Worm (Caenorhabditis elegans): ENCODE data around the gene nas-23.

Gene nas-23

ce11 chrII:7528210-7528609 is 34.7 kb upstream of the nas-23 start (continued):
- TF ChIP-seq ztf-25 (GFP tag; IDR thresholded peaks at IDR 0.05) (no peak), ama-1 (optimal IDR thresholded peaks at IDR 0.05) (no peak), ama-1 (GFP tag; optimal IDR thresholded peaks at IDR 0.05) (no peak), ceh-40 (GFP tag; IDR thresholded peaks at IDR 0.05) (0 out of 2 replicates have a peak, but pooled peaks have one; percentile 32), ztf-28 (GFP tag; IDR thresholded peaks at IDR 0.05) (no peak), let-607 (tag; optimal IDR thresholded peaks at IDR 0.05) (peak in 1 of 2 experiments; percentile 62), aptf-3 (GFP tag; IDR thresholded peaks at IDR 0.05) (no peak), lag-1 (GFP tag; IDR thresholded peaks at IDR 0.05) (no peak), snpc-4 (GFP tag; optimal IDR thresholded peaks at IDR 0.05) (no peak), snpc-4 (tag; optimal IDR thresholded peaks at IDR 0.05) (no peak), C06A6.2 (GFP tag; conservative IDR thresholded peaks at IDR 0.05) (peak; percentile 69; the same call in 1 of the 2 replicates), atf-7 (tag; optimal IDR thresholded peaks at IDR 0.05) (peak; percentile 88), aptf-2 (GFP tag; conservative IDR thresholded peaks at IDR 0.05) (no peak), cebp-2 (GFP tag; IDR thresholded peaks at IDR 0.05) (no peak), madf-3 (GFP tag; IDR thresholded peaks at IDR 0.05) (no peak), hrde-1 (tag; optimal IDR thresholded peaks at IDR 0.05; ENCODE audit: borderline replicate concordance) (no peak), ceh-58 (GFP tag; IDR thresholded peaks at IDR 0.05) (no peak), attf-5 (GFP tag; optimal IDR thresholded peaks at IDR 0.05) (peak; percentile 46), unc-130 (GFP tag; optimal IDR thresholded peaks at IDR 0.05) (no peak), mel-28 (tag; optimal IDR thresholded peaks at IDR 0.05; ENCODE audit: borderline replicate concordance) (no peak), tbp1 (GFP tag; optimal IDR thresholded peaks at IDR 0.05) (no peak), F57A8.1 (GFP tag; optimal IDR thresholded peaks at IDR 0.05) (no peak), cebp-1 (GFP tag; IDR thresholded peaks at IDR 0.05) (no peak), cebp-1 (tag; optimal IDR thresholded peaks at IDR 0.05) (no peak), rec-8 (tag; optimal IDR thresholded peaks at IDR 0.05) (no peak), ceh-27 (GFP tag; optimal IDR thresholded peaks at IDR 0.05) (no peak), F57C9.4 (tag; optimal IDR thresholded peaks at IDR 0.05) (no peak), egl-44 (GFP tag; IDR thresholded peaks at IDR 0.05) (peak; percentile 46; the same call in 1 of the 2 replicates), dox-1 (GFP tag; IDR thresholded peaks at IDR 0.05) (no peak), pbrm-1 (GFP tag; IDR thresholded peaks at IDR 0.05) (0 out of 2 replicates have a peak, but pooled peaks have one; percentile 23), B0336.3 (GFP tag; IDR thresholded peaks at IDR 0.05) (no peak), madf-10 (tag; optimal IDR thresholded peaks at IDR 0.05) (no peak), bed-1 (GFP tag; IDR thresholded peaks at IDR 0.05) (no peak), egl-18 (GFP tag; IDR thresholded peaks at IDR 0.05) (no peak), Y67H2A.10 (GFP tag; conservative IDR thresholded peaks at IDR 0.05) (no peak), lin-54 (GFP tag; optimal IDR thresholded peaks at IDR 0.05) (no peak), madf-6 (GFP tag; IDR thresholded peaks at IDR 0.05) (no peak), Y56A3A.18 (GFP tag; IDR thresholded peaks at IDR 0.05) (no peak), Y79H2A.3 (GFP tag; conservative IDR thresholded peaks at IDR 0.05) (no peak), athp-1 (tag; optimal IDR thresholded peaks at IDR 0.05) (no peak), tlf-1 (GFP tag; optimal IDR thresholded peaks at IDR 0.05) (peak; percentile 61), ceh-91 (GFP tag; IDR thresholded peaks at IDR 0.05) (no peak), mxl-1 (tag; optimal IDR thresholded peaks at IDR 0.05) (no peak), lin-40 (tag; optimal IDR thresholded peaks at IDR 0.05) (no peak), mes-4 (tag; optimal IDR thresholded peaks at IDR 0.05) (no peak), nhr-179 (tag; optimal IDR thresholded peaks at IDR 0.05) (no peak)

Data from whole organism, young adult.